Worm (Caenorhabditis elegans): ENCODE measurements around the gene M03C11.1.

- TF ChIP-seq Y22D7AL.16 (tag; optimal IDR thresholded peaks at IDR 0.05): no peak
- no peak for TF ChIP-seq pax-1 (tag; optimal IDR thresholded peaks at IDR 0.05)
- TF ChIP-seq ceh-22 (tag; optimal IDR thresholded peaks at IDR 0.05): no peak
- TF ChIP-seq nhr-232 (tag; optimal IDR thresholded peaks at IDR 0.05): no peak
- TF ChIP-seq ama-1 (optimal IDR thresholded peaks at IDR 0.05): no peak
- no peak for TF ChIP-seq hlh-30 (tag; optimal IDR thresholded peaks at IDR 0.05; ENCODE audit: insufficient read depth)
- TF ChIP-seq pat-9 (tag; optimal IDR thresholded peaks at IDR 0.05): no peak
Observed at ce11 chrIII:10421680-10422079, 25.8 kb upstream of the M03C11.1 start.

All from whole organism, late embryonic.